Fruit fly (Drosophila melanogaster): ENCODE results near the gene Ugt304A1.

Gene Ugt304A1

DNA sequence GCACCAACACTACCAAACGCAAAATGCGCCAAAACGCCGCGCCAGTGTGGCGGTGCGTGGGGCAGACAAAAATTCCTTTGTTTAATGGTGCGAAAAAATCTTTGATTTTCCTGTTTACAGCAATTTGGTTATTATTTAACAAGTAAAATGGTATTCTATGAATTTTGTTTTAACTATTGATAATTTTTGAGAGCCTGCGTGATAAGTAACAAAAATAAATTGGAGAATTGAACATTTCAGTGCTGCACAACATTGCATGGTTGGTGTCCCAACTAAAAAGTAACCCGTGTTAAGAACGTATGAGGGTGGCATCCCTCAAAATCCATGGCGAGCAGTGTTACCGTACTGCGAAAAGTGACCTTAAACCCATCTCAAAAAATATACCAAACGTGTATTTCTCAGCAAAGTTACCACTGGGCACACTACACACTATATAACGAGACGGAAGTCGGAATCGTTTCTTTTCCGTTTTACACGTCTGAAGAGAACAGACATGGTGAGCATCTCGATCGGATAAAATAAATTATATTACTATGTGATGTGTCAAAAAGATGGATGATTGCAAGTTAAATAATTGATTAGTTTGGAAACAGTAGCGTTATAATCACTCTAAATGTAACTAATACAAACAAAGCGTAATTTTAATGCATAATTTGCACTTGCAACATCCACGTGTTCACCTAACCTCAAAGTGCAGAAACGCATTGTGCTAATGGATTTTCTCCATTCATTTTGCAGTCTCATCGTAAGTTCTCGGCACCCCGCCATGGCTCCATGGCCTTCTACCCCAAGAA is 46.4 kb upstream of the Ugt304A1 start, which contains the start of the genes CG6693 and RpL3 (continued):
- TF ChIP-seq Nf-YA (GFP tag; IDR thresholded peaks at IDR 0.05) = peak; percentile 76
- TF ChIP-seq CG7556 (GFP tag; optimal IDR thresholded peaks at IDR 0.05) = peak; percentile 56
- TF ChIP-seq Dad (GFP tag; optimal IDR thresholded peaks at IDR 0.05) = peak; percentile 73
- TF ChIP-seq CG7839 (tag; optimal IDR thresholded peaks at IDR 0.05) = peak; percentile 77
- TF ChIP-seq crol (GFP tag; IDR thresholded peaks at IDR 0.05) = no peak; the same call in 1 of the 2 replicates
- peak; percentile 86 for TF ChIP-seq Asciz (GFP tag; optimal IDR thresholded peaks at IDR 0.05)
- peak; percentile 90 for TF ChIP-seq CG1603 (tag; optimal IDR thresholded peaks at IDR 0.05)
- TF ChIP-seq sug (tag; optimal IDR thresholded peaks at IDR 0.05) = peak; percentile 70
- TF ChIP-seq Deaf1 (tag; optimal IDR thresholded peaks at IDR 0.05) = peak; percentile 49
- peak; percentile 89 for TF ChIP-seq Dbx (GFP tag; IDR thresholded peaks at IDR 0.05)
- TF ChIP-seq sisA (GFP tag; IDR thresholded peaks at IDR 0.05) = no peak
- peak; percentile 5 for TF ChIP-seq az2 (GFP tag; optimal IDR thresholded peaks at IDR 0.05)
- TF ChIP-seq CG10654 (GFP tag; optimal IDR thresholded peaks at IDR 0.05) = peak; percentile 57
- TF ChIP-seq CHES-1-like (GFP tag; optimal IDR thresholded peaks at IDR 0.05) = peak; percentile 55
- peak; percentile 79 for TF ChIP-seq schlank (tag; optimal IDR thresholded peaks at IDR 0.05)
- peak; percentile 97 for TF ChIP-seq sens (GFP tag)
- TF ChIP-seq sna (GFP tag; IDR thresholded peaks at IDR 0.05; ENCODE audit: partially characterized antibody) = no peak
- TF ChIP-seq vnd (GFP tag; IDR thresholded peaks at IDR 0.05; ENCODE audit: partially characterized antibody) = no peak
- no peak for TF ChIP-seq corto (GFP tag; optimal IDR thresholded peaks at IDR 0.05)
- peak; percentile 100 for TF ChIP-seq gfzf (GFP tag; optimal IDR thresholded peaks at IDR 0.05)
- TF ChIP-seq CG17328 (GFP tag; IDR thresholded peaks at IDR 0.05) = peak; percentile 63
- TF ChIP-seq trh (GFP tag; optimal IDR thresholded peaks at IDR 0.05) = peak; percentile 48
- TF ChIP-seq CG4360 (GFP tag; IDR thresholded peaks at IDR 0.05) = no peak
- peak; percentile 70 for TF ChIP-seq CG2116 (GFP tag; optimal IDR thresholded peaks at IDR 0.05)
- peak; percentile 71 for TF ChIP-seq Sry-δ (GFP tag; optimal IDR thresholded peaks at IDR 0.05)
- TF ChIP-seq Hsf (GFP tag; optimal IDR thresholded peaks at IDR 0.05) = peak; percentile 59
- TF ChIP-seq CG14667 (GFP tag; IDR thresholded peaks at IDR 0.05) = no peak
- peak; percentile 82 for TF ChIP-seq CG10543 (GFP tag; optimal IDR thresholded peaks at IDR 0.05)
- TF ChIP-seq Dll (GFP tag; IDR thresholded peaks at IDR 0.05; ENCODE audit: partially characterized antibody) = no peak
- no peak for TF ChIP-seq Ravus (GFP tag; IDR thresholded peaks at IDR 0.05)
- peak; percentile 53 for TF ChIP-seq HLH54F (GFP tag; optimal IDR thresholded peaks at IDR 0.05)
- peak; percentile 20; the same call in 1 of the 4 replicates for TF ChIP-seq Gug (GFP tag; IDR thresholded peaks at IDR 0.05)
- peak; percentile 28; the same call in 1 of the 2 replicates for TF ChIP-seq ara (GFP tag; IDR thresholded peaks at IDR 0.05)
- TF ChIP-seq CG32772 (GFP tag; IDR thresholded peaks at IDR 0.05) = no peak
- TF ChIP-seq CG13287 (GFP tag; IDR thresholded peaks at IDR 0.05; ENCODE audit: partially characterized antibody) = peak; percentile 55; the same call in 1 of the 2 replicates
- TF ChIP-seq HmgD (GFP tag; optimal IDR thresholded peaks at IDR 0.05) = peak; percentile 23
- TF ChIP-seq CG10979 (tag; optimal IDR thresholded peaks at IDR 0.05) = peak; percentile 64
- TF ChIP-seq D19B (GFP tag; optimal IDR thresholded peaks at IDR 0.05) = peak; percentile 53
- peak; percentile 74 for TF ChIP-seq fd102C (GFP tag; optimal IDR thresholded peaks at IDR 0.05)
- TF ChIP-seq gro (GFP tag; optimal IDR thresholded peaks at IDR 0.05) = peak; percentile 87
- peak; percentile 94 for TF ChIP-seq chm (GFP tag; IDR thresholded peaks at IDR 0.05)
- TF ChIP-seq CG12219 (GFP tag; optimal IDR thresholded peaks at IDR 0.05) = peak; percentile 86
- TF ChIP-seq kay (GFP tag; optimal IDR thresholded peaks at IDR 0.05) = peak; percentile 14
- peak; percentile 81 for TF ChIP-seq Mes4 (GFP tag; optimal IDR thresholded peaks at IDR 0.05)
- TF ChIP-seq phol (tag; optimal IDR thresholded peaks at IDR 0.05) = peak; percentile 90
- peak; percentile 57 for TF ChIP-seq ato (GFP tag; IDR thresholded peaks at IDR 0.05; ENCODE audit: partially characterized antibody)
- peak; percentile 82 for TF ChIP-seq CG2678 (tag; optimal IDR thresholded peaks at IDR 0.05)
- no peak for TF ChIP-seq klu (GFP tag; IDR thresholded peaks at IDR 0.05)
- peak; percentile 53 for TF ChIP-seq emc (GFP tag; optimal IDR thresholded peaks at IDR 0.05)
